Fruit fly (Drosophila melanogaster): ENCODE data around the gene brm.

DNA sequence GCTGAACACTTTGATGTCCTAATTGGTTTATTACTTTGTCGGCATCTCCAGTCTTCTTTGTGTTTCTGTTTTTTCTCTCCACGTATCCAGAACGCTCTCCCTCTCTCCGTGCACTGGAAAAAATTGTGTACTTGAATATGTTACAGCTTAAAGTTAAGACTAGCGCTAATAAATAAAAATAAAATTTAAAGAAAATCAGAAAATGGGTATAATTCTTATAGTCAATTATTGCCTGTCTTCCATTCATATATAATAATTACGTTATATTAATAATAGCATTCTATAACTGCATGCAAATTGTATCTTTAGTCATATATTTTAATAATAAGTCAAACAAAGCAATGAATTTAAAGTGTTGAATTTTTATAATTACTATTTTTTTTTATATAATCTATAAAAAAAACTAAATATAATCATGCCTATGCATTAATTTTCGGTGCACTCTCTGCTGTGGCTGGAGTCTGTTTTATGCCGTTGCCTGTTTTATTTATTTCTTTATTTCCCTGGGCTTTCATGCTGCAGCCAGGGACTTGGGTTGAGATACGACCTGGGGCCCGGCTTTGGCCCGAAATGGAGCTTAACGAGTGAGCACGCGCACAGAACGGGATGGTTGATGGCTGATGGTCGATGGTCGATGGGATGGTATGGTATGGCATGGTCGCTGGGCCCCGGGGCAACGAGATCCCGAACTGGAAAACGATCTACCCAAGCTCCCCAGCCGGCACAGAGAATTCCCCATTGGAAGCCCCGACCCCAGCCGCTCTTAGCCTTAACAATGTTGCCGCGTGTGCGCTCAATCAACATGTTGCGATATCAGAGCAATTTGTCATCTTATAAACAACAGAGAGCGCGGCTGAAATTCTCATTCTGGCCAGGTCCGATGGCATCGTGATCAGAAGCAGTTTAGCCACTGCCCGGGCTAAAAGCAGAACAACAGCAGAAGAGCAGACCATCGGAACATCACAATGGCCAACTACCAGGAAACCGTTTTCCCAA lies 33.4 kb upstream of the brm start:
- no peak for TF ChIP-seq h (optimal IDR thresholded peaks at IDR 0.05)
- TF ChIP-seq ttk (optimal IDR thresholded peaks at IDR 0.05), result no peak
- TF ChIP-seq psq (optimal IDR thresholded peaks at IDR 0.05), result no peak
- no peak for TF ChIP-seq insv (optimal IDR thresholded peaks at IDR 0.05)
- no peak for TF ChIP-seq Sin3A (optimal IDR thresholded peaks at IDR 0.05)
- no peak for TF ChIP-seq Myc (optimal IDR thresholded peaks at IDR 0.05)

Data from Kc167 (cell line).